Worm (Caenorhabditis elegans) whole organism, young adult: ENCODE results near the gene fbxc-32.

Experiments used
- D2030.7 ChIP-seq: fragments of 200-800 bp; sonication (Bioruptor generic); IDR thresholded peaks from 2 replicates; pipeline ENCODE4 v1.3.6; 2022; ENCODE audit warnings: missing genetic modification reagents, missing genetic modification characterization, missing compliant biosample characterization
- F39B2.1 ChIP-seq: fragments of 200-800 bp; sonication (Bioruptor generic); IDR thresholded peaks from 2 replicates; pipeline ENCODE4 v1.3.6; 2022; ENCODE audit warnings: missing genetic modification reagents, missing genetic modification characterization, missing compliant biosample characterization
- efl-1 ChIP-seq: fragments of 150-350 bp; optimal IDR thresholded peaks from 2 replicates; lab custom pipeline; 2014; ENCODE audit warnings: missing biosample characterization, missing genetic modification reagents, missing genetic modification characterization

Gene fbxc-32

ce11 chrII:900720-901332, 47.2 kb downstream of the fbxc-32 start, which contains the start of gene T07D3.9 (continued):
- no peak for TF ChIP-seq D2030.7 (GFP tag; lab: Robert Waterston, UW)
- no peak for TF ChIP-seq F39B2.1 (GFP tag; lab: Robert Waterston, UW)
- TF ChIP-seq efl-1 = peak; percentile 51
